Worm (Caenorhabditis elegans) whole organism, L4 larva: ENCODE results near the gene madf-4.

Experiments used
- R02D3.7 ChIP-seq: fragments of 150-350 bp; sonication (generic microtip); optimal IDR thresholded peaks from 3 replicates; lab custom pipeline; 2014; ENCODE audit warnings: missing biosample characterization, missing genetic modification characterization
- Y105C5A.15 ChIP-seq: fragments of 200-800 bp; sonication (Bioruptor generic); IDR thresholded peaks from 2 replicates; pipeline ENCODE4 v1.3.6; 2022; ENCODE audit warnings: missing genetic modification characterization, missing compliant biosample characterization
- Y5F2A.4 ChIP-seq: fragments of 200-800 bp; sonication (Bioruptor generic); optimal IDR thresholded peaks from 2 replicates; lab custom pipeline; 2018; ENCODE audit warnings: mild to moderate bottlenecking, missing genetic modification characterization, missing compliant biosample characterization
- Y75B8A.6 ChIP-seq: fragments of 200-800 bp; sonication (Bioruptor generic); IDR thresholded peaks from 2 replicates; pipeline ENCODE4 v1.3.6; 2022; ENCODE audit warnings: missing genetic modification reagents, missing genetic modification characterization, missing compliant biosample characterization
- ZK337.2 ChIP-seq: fragments of 200-800 bp; sonication (Bioruptor generic); IDR thresholded peaks from 2 replicates; pipeline ENCODE4 v1.3.6; 2022; ENCODE audit warnings: missing genetic modification reagents, missing genetic modification characterization, missing compliant biosample characterization
- ZK546.5 ChIP-seq, 2 experiments: sonication (generic microtip); optimal IDR thresholded peaks; 2 replicates each; lab custom pipeline; 2017; ENCODE audit warnings: missing biosample characterization in 2 of 2, missing genetic modification characterization in 2 of 2
- aly-2 ChIP-seq: sonication (generic microtip); optimal IDR thresholded peaks from 2 replicates; lab custom pipeline; 2018; ENCODE audit warnings: missing biosample characterization, missing genetic modification characterization
- arid-1 ChIP-seq: fragments of 200-800 bp; sonication (Bioruptor generic); conservative IDR thresholded peaks from 2 replicates; pipeline ENCODE4 v1.3.6; 2022; ENCODE audit warnings: missing genetic modification reagents, missing genetic modification characterization, missing compliant biosample characterization
- attf-4 ChIP-seq: sonication (generic microtip); optimal IDR thresholded peaks from 3 replicates; lab custom pipeline; 2017; ENCODE audit warnings: missing biosample characterization, missing genetic modification characterization
- ceh-28 ChIP-seq: fragments of 150-350 bp; optimal IDR thresholded peaks from 2 replicates; lab custom pipeline; 2014; ENCODE audit warnings: missing biosample characterization, missing genetic modification reagents, missing genetic modification characterization
- ces-1 ChIP-seq: fragments of 150-350 bp; sonication (generic microtip); optimal IDR thresholded peaks from 4 replicates; lab custom pipeline; 2014; ENCODE audit warnings: missing biosample characterization, missing genetic modification reagents, missing genetic modification characterization
- cey-2 ChIP-seq: sonication (generic microtip); optimal IDR thresholded peaks from 3 replicates; lab custom pipeline; 2017; ENCODE audit warnings: missing genetic modification characterization, mild to moderate bottlenecking, missing compliant biosample characterization, antibody characterized with exemption, borderline replicate concordance; ENCODE audit not compliant: insufficient read depth
- daf-12 ChIP-seq: fragments of 150-350 bp; optimal IDR thresholded peaks from 2 replicates; lab custom pipeline; 2014; ENCODE audit warnings: missing biosample characterization, missing genetic modification reagents, missing genetic modification characterization
- daf-16 ChIP-seq, 3 experiments: sonication (generic microtip); optimal IDR thresholded peaks; 2 replicates each; lab custom pipeline; 2016 to 2017; ENCODE audit warnings: missing genetic modification characterization in 3 of 3, missing genetic modification reagents in 3 of 3, mild to moderate bottlenecking in 2 of 3, missing compliant biosample characterization in 2 of 3, missing biosample characterization in 1 of 3, moderate library complexity in 1 of 3
- dmd-8 ChIP-seq: fragments of 200-800 bp; sonication (Bioruptor generic); IDR thresholded peaks from 2 replicates; pipeline ENCODE4 v1.3.6; 2022; ENCODE audit warnings: missing genetic modification characterization, missing compliant biosample characterization
- dve-1 ChIP-seq: sonication (generic microtip); optimal IDR thresholded peaks from 2 replicates; lab custom pipeline; 2017; ENCODE audit warnings: antibody characterized with exemption, mild to moderate bottlenecking, missing genetic modification characterization, missing compliant biosample characterization; ENCODE audit not compliant: insufficient read depth
- egl-43 ChIP-seq: fragments of 200-800 bp; sonication (Bioruptor generic); IDR thresholded peaks from 2 replicates; pipeline ENCODE4 v1.3.6; 2022; ENCODE audit warnings: missing genetic modification reagents, missing genetic modification characterization, missing compliant biosample characterization
- fkh-10 ChIP-seq: fragments of 150-350 bp; optimal IDR thresholded peaks from 2 replicates; lab custom pipeline; 2014; ENCODE audit warnings: missing biosample characterization, missing genetic modification reagents, missing genetic modification characterization
- hif-1 ChIP-seq, 2 experiments: sonication (generic microtip); optimal IDR thresholded peaks; 2 replicates each; lab custom pipeline; 2016 to 2017; ENCODE audit warnings: missing compliant biosample characterization in 2 of 2, missing genetic modification characterization in 2 of 2, missing genetic modification reagents in 2 of 2, missing genotype in 2 of 2, mild to moderate bottlenecking in 1 of 2
- hlh-30 ChIP-seq: sonication (generic microtip); optimal IDR thresholded peaks from 2 replicates; lab custom pipeline; 2017; ENCODE audit warnings: antibody characterized with exemption, mild to moderate bottlenecking, missing genetic modification characterization, missing compliant biosample characterization; ENCODE audit not compliant: insufficient read depth
- jun-1 ChIP-seq: fragments of 150-350 bp; optimal IDR thresholded peaks from 2 replicates; lab custom pipeline; 2014; ENCODE audit warnings: missing biosample characterization, missing genetic modification reagents, missing genetic modification characterization
- lin-13 ChIP-seq: fragments of 150-350 bp; optimal IDR thresholded peaks from 2 replicates; lab custom pipeline; 2014; ENCODE audit warnings: missing biosample characterization, missing genetic modification reagents, missing genetic modification characterization
- lin-15B ChIP-seq: fragments of 150-350 bp; sonication (generic microtip); optimal IDR thresholded peaks from 3 replicates; lab custom pipeline; 2014; ENCODE audit warnings: missing biosample characterization, missing genetic modification characterization
- lsy-2 ChIP-seq, 2 experiments: fragments of 150-350 bp in 1 of 2; sonication (generic microtip) in 1 of 2; optimal IDR thresholded peaks; 2 replicates each; lab custom pipeline; 2014 to 2017; ENCODE audit warnings: missing biosample characterization in 2 of 2, missing genetic modification characterization in 2 of 2
- madf-5 ChIP-seq, 2 experiments: fragments of 200-800 bp; sonication (Bioruptor generic); IDR thresholded peaks; 2 replicates each; pipeline ENCODE4 v1.3.6; 2022; ENCODE audit warnings: missing compliant biosample characterization in 2 of 2, missing genetic modification characterization in 2 of 2
- mdl-1 ChIP-seq, 2 experiments: fragments of 150-350 bp in 1 of 2; sonication (generic microtip) in 1 of 2; optimal IDR thresholded peaks; 2 replicates each; lab custom pipeline; 2014 to 2017; ENCODE audit warnings: missing biosample characterization in 2 of 2, missing genetic modification characterization in 2 of 2
- mdt-29 ChIP-seq: fragments of 200-800 bp; sonication (Bioruptor generic); IDR thresholded peaks from 2 replicates; pipeline ENCODE4 v1.3.6; 2022; ENCODE audit warnings: missing genetic modification reagents, missing genetic modification characterization, missing compliant biosample characterization
- mep-1 ChIP-seq: fragments of 150-350 bp; sonication (generic microtip); optimal IDR thresholded peaks from 3 replicates; lab custom pipeline; 2014; ENCODE audit warnings: missing biosample characterization, missing genetic modification characterization
- mes-2 ChIP-seq: sonication (generic microtip); optimal IDR thresholded peaks from 2 replicates; lab custom pipeline; 2016; ENCODE audit warnings: missing genotype, mild to moderate bottlenecking, missing genetic modification characterization, missing compliant biosample characterization; ENCODE audit not compliant: poor library complexity, severe bottlenecking
- nhr-102 ChIP-seq: sonication (generic microtip); optimal IDR thresholded peaks from 2 replicates; lab custom pipeline; 2016; ENCODE audit warnings: mild to moderate bottlenecking, missing genetic modification characterization, moderate library complexity, missing compliant biosample characterization
- nhr-11 ChIP-seq: fragments of 150-350 bp; optimal IDR thresholded peaks from 2 replicates; lab custom pipeline; 2014; ENCODE audit warnings: missing biosample characterization, missing genetic modification characterization
- nhr-111 ChIP-seq: fragments of 200-800 bp; sonication (Bioruptor generic); optimal IDR thresholded peaks from 2 replicates; lab custom pipeline; 2018; ENCODE audit warnings: mild to moderate bottlenecking, missing genetic modification characterization, missing compliant biosample characterization
- nhr-25 ChIP-seq: sonication (generic microtip); optimal IDR thresholded peaks from 2 replicates; lab custom pipeline; 2017; ENCODE audit warnings: missing genetic modification characterization, mild to moderate bottlenecking, missing compliant biosample characterization, antibody characterized with exemption, moderate library complexity, borderline replicate concordance; ENCODE audit not compliant: insufficient read depth
- nhr-48 ChIP-seq: sonication (generic microtip); optimal IDR thresholded peaks from 2 replicates; lab custom pipeline; 2016; ENCODE audit warnings: mild to moderate bottlenecking, missing genetic modification characterization, missing compliant biosample characterization
- nhr-76 ChIP-seq: fragments of 150-350 bp; optimal IDR thresholded peaks from 2 replicates; lab custom pipeline; 2014; ENCODE audit warnings: missing biosample characterization, missing genetic modification characterization
- spr-3 ChIP-seq: fragments of 200-800 bp; sonication (Bioruptor generic); optimal IDR thresholded peaks from 2 replicates; lab custom pipeline; 2018; ENCODE audit warnings: mild to moderate bottlenecking, missing genetic modification characterization, missing compliant biosample characterization
- tra-1 ChIP-seq: fragments of 200-800 bp; sonication (Bioruptor generic); IDR thresholded peaks from 2 replicates; pipeline ENCODE4 v1.3.6; 2022; ENCODE audit warnings: missing genetic modification reagents, missing genetic modification characterization, missing compliant biosample characterization
- unc-39 ChIP-seq: sonication (generic microtip); optimal IDR thresholded peaks from 2 replicates; lab custom pipeline; 2017; ENCODE audit warnings: missing biosample characterization, missing genetic modification characterization
- vab-7 ChIP-seq: fragments of 200-800 bp; sonication (Bioruptor generic); IDR thresholded peaks from 2 replicates; pipeline ENCODE4 v1.3.6; 2022; ENCODE audit warnings: missing genetic modification reagents, missing genetic modification characterization, missing compliant biosample characterization
- zag-1 ChIP-seq: fragments of 150-350 bp; optimal IDR thresholded peaks from 2 replicates; lab custom pipeline; 2014; ENCODE audit warnings: missing biosample characterization, missing genetic modification characterization
- zip-2 ChIP-seq: fragments of 150-350 bp; optimal IDR thresholded peaks from 2 replicates; lab custom pipeline; 2014; ENCODE audit warnings: missing biosample characterization, missing genetic modification characterization
- ztf-7 ChIP-seq: fragments of 150-350 bp; optimal IDR thresholded peaks from 2 replicates; lab custom pipeline; 2014; ENCODE audit warnings: missing biosample characterization, missing genetic modification characterization

The madf-4 gene

ce11 chrV:9978425-9978824, 16.1 kb upstream of the madf-4 start (continued):
- no peak for TF ChIP-seq Y5F2A.4 (GFP tag; lab: Kevin White, UChicago)
- TF ChIP-seq lsy-2 (tag; optimal IDR thresholded peaks at IDR 0.05; lab: Kevin White, UChicago), result peak in 1 of 2 experiments; percentile 41
- TF ChIP-seq nhr-102, result no peak
- TF ChIP-seq jun-1, result no peak
- peak; percentile 65; the same call in 1 of the 2 replicates for TF ChIP-seq egl-43
- TF ChIP-seq ces-1, result no peak
- TF ChIP-seq nhr-111 (GFP tag; lab: Kevin White, UChicago), result no peak
- TF ChIP-seq mdl-1 (tag; optimal IDR thresholded peaks at IDR 0.05; lab: Kevin White, UChicago), result no peak
- no peak for TF ChIP-seq nhr-76 (tag; lab: Kevin White, UChicago)
- TF ChIP-seq dmd-8, result no peak
- peak; percentile 20 for TF ChIP-seq mep-1 (tag; lab: Kevin White, UChicago)

ce11 chrV:9977211-9977610, 14.9 kb upstream of the madf-4 start:
- TF ChIP-seq nhr-48 (tag; lab: Kevin White, UChicago) (no peak), hif-1 (tag; optimal IDR thresholded peaks at IDR 0.05; lab: Kevin White, UChicago) (no peak), daf-12 (tag; lab: Kevin White, UChicago) (no peak), ceh-28 (no peak), vab-7 (GFP tag; lab: Robert Waterston, UW) (no peak), Y75B8A.6 (GFP tag; lab: Robert Waterston, UW) (no peak), jun-1 (no peak), ztf-7 (tag; lab: Kevin White, UChicago) (no peak), spr-3 (GFP tag; lab: Kevin White, UChicago) (no peak), nhr-25 (tag; lab: Kevin White, UChicago) (no peak), hlh-30 (tag; lab: Kevin White, UChicago) (no peak), cey-2 (tag; lab: Kevin White, UChicago) (no peak), nhr-11 (tag; lab: Kevin White, UChicago) (no peak), lin-13 (no peak), ZK337.2 (no peak), fkh-10 (GFP tag; lab: Kevin White, UChicago) (no peak), zip-2 (tag; lab: Kevin White, UChicago) (no peak), Y105C5A.15 (GFP tag; lab: Robert Waterston, UW) (no peak), mdt-29 (no peak)

ce11 chrV:9976138-9976537, 13.8 kb upstream of the madf-4 start, which contains the start of gene unc-41:
Gene unc-41 (minus strand): TSS chrV:9976238.
- TF ChIP-seq tra-1 (GFP tag; lab: Robert Waterston, UW) (no peak), madf-5 (GFP tag; IDR thresholded peaks at IDR 0.05; lab: Robert Waterston, UW) (no peak), dve-1 (tag; lab: Kevin White, UChicago) (no peak), attf-4 (tag; lab: Kevin White, UChicago) (no peak), aly-2 (tag; lab: Kevin White, UChicago) (no peak), daf-12 (tag; lab: Kevin White, UChicago) (no peak), arid-1 (GFP tag; lab: Robert Waterston, UW) (no peak), R02D3.7 (tag; lab: Kevin White, UChicago) (no peak), mes-2 (tag; lab: Kevin White, UChicago) (no peak), daf-16 (GFP tag; optimal IDR thresholded peaks at IDR 0.05; lab: Kevin White, UChicago) (no peak), daf-16 (tag; optimal IDR thresholded peaks at IDR 0.05; lab: Kevin White, UChicago) (no peak), unc-39 (no peak), zag-1 (tag; lab: Kevin White, UChicago) (no peak), lin-15B (no peak), ZK546.5 (tag; optimal IDR thresholded peaks at IDR 0.05; lab: Kevin White, UChicago) (no peak)
- TF ChIP-seq, all 104 proteins: peak for 0
